Worm (Caenorhabditis elegans) whole organism, L3 larva: ENCODE measurements around the gene col-93.

Experiments
- aly-2 ChIP-seq: fragments of 150-350 bp; optimal IDR thresholded peaks from 2 replicates; lab custom pipeline; 2014; ENCODE audit warnings: missing biosample characterization, missing genetic modification characterization
- ceh-82 ChIP-seq: fragments of 150-350 bp; optimal IDR thresholded peaks from 2 replicates; lab custom pipeline; 2014; ENCODE audit warnings: missing biosample characterization, missing genetic modification characterization
- mml-1 ChIP-seq: fragments of 150-350 bp; sonication (generic microtip); optimal IDR thresholded peaks from 3 replicates; lab custom pipeline; 2014; ENCODE audit warnings: missing biosample characterization, missing genetic modification characterization
- nfya-1 ChIP-seq: sonication (generic microtip); optimal IDR thresholded peaks from 2 replicates; lab custom pipeline; 2017; ENCODE audit warnings: missing genetic modification characterization, mild to moderate bottlenecking, missing compliant biosample characterization, antibody characterized with exemption, moderate library complexity; ENCODE audit not compliant: insufficient read depth
- nhr-11 ChIP-seq: fragments of 150-350 bp; optimal IDR thresholded peaks from 2 replicates; lab custom pipeline; 2014; ENCODE audit warnings: missing biosample characterization, missing genetic modification characterization
- nhr-12 ChIP-seq: fragments of 150-350 bp; optimal IDR thresholded peaks from 2 replicates; lab custom pipeline; 2014; ENCODE audit warnings: missing biosample characterization, missing genetic modification characterization
- nhr-237 ChIP-seq: fragments of 150-350 bp; optimal IDR thresholded peaks from 2 replicates; lab custom pipeline; 2014; ENCODE audit warnings: missing biosample characterization, missing genetic modification characterization
- nhr-77 ChIP-seq: fragments of 150-350 bp; optimal IDR thresholded peaks from 2 replicates; lab custom pipeline; 2014; ENCODE audit warnings: missing biosample characterization, missing genetic modification characterization
- tbx-2 ChIP-seq: sonication (generic microtip); optimal IDR thresholded peaks from 2 replicates; lab custom pipeline; 2016; ENCODE audit warnings: mild to moderate bottlenecking, missing genetic modification characterization, missing compliant biosample characterization
- ztf-11 ChIP-seq: fragments of 150-350 bp; optimal IDR thresholded peaks from 2 replicates; lab custom pipeline; 2014; ENCODE audit warnings: missing biosample characterization, missing genetic modification characterization

DNA sequence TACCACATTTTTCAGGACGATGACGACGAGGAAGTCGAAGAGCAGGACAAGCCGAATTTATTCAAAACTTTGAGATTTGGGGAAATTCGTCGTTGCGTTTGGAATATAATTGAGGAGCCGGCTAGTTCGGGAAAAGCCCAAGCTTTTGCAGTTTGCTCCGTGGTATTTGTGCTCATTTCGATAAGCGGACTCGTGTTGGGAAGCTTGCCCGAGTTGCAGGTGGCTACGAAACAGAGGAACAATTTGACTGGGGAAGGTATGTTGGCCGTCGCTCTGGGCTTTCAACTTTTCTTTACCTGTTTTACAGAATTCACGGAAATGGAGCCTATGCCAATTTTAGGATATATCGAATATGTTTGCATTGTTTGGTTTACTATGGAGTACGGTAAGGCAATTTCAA, 36.9 kb upstream of the col-93 start:
- TF ChIP-seq nfya-1 (tag; lab: Kevin White, UChicago) (no peak), nhr-11 (tag; lab: Kevin White, UChicago) (no peak), nhr-77 (tag; lab: Kevin White, UChicago) (no peak), tbx-2 (no peak), nhr-237 (no peak), ceh-82 (tag; lab: Kevin White, UChicago) (no peak), nhr-12 (tag; lab: Kevin White, UChicago) (no peak), aly-2 (tag; lab: Kevin White, UChicago) (no peak), mml-1 (no peak), ztf-11 (tag; lab: Kevin White, UChicago) (no peak)
